Fruit fly (Drosophila melanogaster) whole organism: ENCODE measurements around the gene Dcr-1.

Experiments used
- CG8478 ChIP-seq: fragments of >200 bp; optimal IDR thresholded peaks from 2 replicates; lab custom pipeline; 2018; ENCODE audit warnings: inconsistent platforms
- Dll ChIP-seq: fragments of >200 bp; optimal IDR thresholded peaks from 2 replicates; lab custom pipeline; 2017
- pan ChIP-seq: fragments of >200 bp; optimal IDR thresholded peaks from 2 replicates; lab custom pipeline; 2017
- psq ChIP-seq: fragments of >200 bp; optimal IDR thresholded peaks from 2 replicates; lab custom pipeline; 2017

- TF ChIP-seq psq (lab: Kevin White, UChicago) (no peak), CG8478 (lab: Kevin White, UChicago) (no peak), pan (lab: Kevin White, UChicago) (no peak), Dll (lab: Kevin White, UChicago) (no peak)
Observed at dm6 chr3R:22727857-22728256, 13.0 kb downstream of the Dcr-1 start.
